Fruit fly (Drosophila melanogaster): ENCODE results near the gene CG43394.
A peak's percentile ranks its signal among the peaks of the same experiment; 100 is the strongest.

CG43394 gene

dm6 chr2L:8165800-8166576 is 20.4 kb downstream of the CG43394 start (continued):
- TF ChIP-seq gem (tag; optimal IDR thresholded peaks at IDR 0.05) (peak; percentile 27), CG15479 (GFP tag; optimal IDR thresholded peaks at IDR 0.05) (peak; percentile 71), ab (GFP tag; optimal IDR thresholded peaks at IDR 0.05) (no peak), CG15011 (GFP tag; optimal IDR thresholded peaks at IDR 0.05) (peak; percentile 10), dmrt11E (tag; optimal IDR thresholded peaks at IDR 0.05) (peak; percentile 53), seq (GFP tag; IDR thresholded peaks at IDR 0.05) (no peak), ro (GFP tag; IDR thresholded peaks at IDR 0.05) (no peak), CG12744 (GFP tag; optimal IDR thresholded peaks at IDR 0.05) (peak; percentile 10), CG8089 (GFP tag; optimal IDR thresholded peaks at IDR 0.05) (no peak), chinmo (GFP tag; IDR thresholded peaks at IDR 0.05; ENCODE audit: partially characterized antibody) (0 out of 4 replicates have a peak, but pooled peaks have one; percentile 61), CG15601 (tag; optimal IDR thresholded peaks at IDR 0.05) (peak; percentile 48), CG6813 (GFP tag; optimal IDR thresholded peaks at IDR 0.05) (peak; percentile 57), tx (GFP tag; optimal IDR thresholded peaks at IDR 0.05) (no peak), CG7271 (tag; optimal IDR thresholded peaks at IDR 0.05) (peak; percentile 80), Med (GFP tag) (peak; percentile 26), CG33557 (GFP tag; optimal IDR thresholded peaks at IDR 0.05) (peak; percentile 57), fd102C (GFP tag; optimal IDR thresholded peaks at IDR 0.05) (peak; percentile 84), CG15269 (tag; optimal IDR thresholded peaks at IDR 0.05) (peak; percentile 1), CG8290 (GFP tag; optimal IDR thresholded peaks at IDR 0.05) (no peak), CG8290 (tag; optimal IDR thresholded peaks at IDR 0.05) (peak in 1 of 2 experiments; percentile 27), CG2199 (GFP tag; IDR thresholded peaks at IDR 0.05) (peak; percentile 49; the same call in 1 of the 3 replicates), Dip2 (GFP tag; IDR thresholded peaks at IDR 0.05) (no peak), Hr51 (GFP tag; optimal IDR thresholded peaks at IDR 0.05) (no peak), Myb (GFP tag; optimal IDR thresholded peaks at IDR 0.05) (no peak), CG2678 (tag; optimal IDR thresholded peaks at IDR 0.05) (peak; percentile 36), CG4617 (GFP tag; optimal IDR thresholded peaks at IDR 0.05; ENCODE audit: borderline replicate concordance) (no peak), Stat92E (GFP tag; optimal IDR thresholded peaks at IDR 0.05) (no peak), sima (GFP tag; optimal IDR thresholded peaks at IDR 0.05) (no peak), kni (GFP tag; optimal IDR thresholded peaks at IDR 0.05) (peak; percentile 28), sd (tag; optimal IDR thresholded peaks at IDR 0.05) (peak; percentile 92), fu2 (GFP tag; optimal IDR thresholded peaks at IDR 0.05) (no peak), GATAe (GFP tag; conservative IDR thresholded peaks at IDR 0.05) (no peak), CG3281 (GFP tag; optimal IDR thresholded peaks at IDR 0.05) (no peak), en (GFP tag; optimal IDR thresholded peaks at IDR 0.05) (no peak), Atf-2 (GFP tag; optimal IDR thresholded peaks at IDR 0.05) (no peak), ara (GFP tag; IDR thresholded peaks at IDR 0.05) (no peak), CG4328 (GFP tag; optimal IDR thresholded peaks at IDR 0.05) (no peak), CG14014 (GFP tag; IDR thresholded peaks at IDR 0.05) (0 out of 2 replicates have a peak, but pooled peaks have one; percentile 12), p53 (GFP tag; optimal IDR thresholded peaks at IDR 0.05) (no peak), Rx (GFP tag; IDR thresholded peaks at IDR 0.05) (no peak), shn (GFP tag; optimal IDR thresholded peaks at IDR 0.05) (no peak), hbn (GFP tag; IDR thresholded peaks at IDR 0.05; ENCODE audit: partially characterized antibody) (no peak), vfl (GFP tag; optimal IDR thresholded peaks at IDR 0.05) (peak; percentile 16), C15 (GFP tag; IDR thresholded peaks at IDR 0.05) (no peak), pb (GFP tag; optimal IDR thresholded peaks at IDR 0.05) (no peak), lola (GFP tag; optimal IDR thresholded peaks at IDR 0.05) (peak in 1 of 3 experiments; percentile 22), CG16813 (GFP tag; IDR thresholded peaks at IDR 0.05; ENCODE audit: partially characterized antibody) (no peak), D (optimal IDR thresholded peaks at IDR 0.05) (no peak), D (GFP tag; optimal IDR thresholded peaks at IDR 0.05) (peak; percentile 19)

Data from whole organism, embryonic.